Fruit fly (Drosophila melanogaster): ENCODE data around the gene dmrt99B.

DNA sequence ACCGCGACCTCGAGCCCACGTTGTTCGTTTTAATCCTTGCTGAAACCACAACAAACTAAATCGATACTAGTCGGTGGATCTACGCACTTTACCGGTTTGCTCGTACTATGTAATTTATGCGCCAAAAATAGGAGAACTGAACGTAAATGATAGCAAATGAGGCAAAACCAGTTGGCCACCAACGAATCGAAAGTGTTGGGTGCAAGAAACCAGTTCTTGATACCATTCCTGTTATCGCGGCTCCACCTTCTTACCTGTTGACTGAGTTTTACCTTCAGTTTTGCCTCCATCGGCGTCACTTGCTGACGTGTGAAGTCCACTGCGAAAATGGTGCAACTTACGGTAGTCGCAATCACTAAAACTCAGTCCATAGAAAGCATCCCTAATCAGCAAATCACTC is 47.7 kb downstream of the dmrt99B start:
- TF ChIP-seq Clk (GFP tag; optimal IDR thresholded peaks at IDR 0.05) = no peak
- TF ChIP-seq cnc (optimal IDR thresholded peaks at IDR 0.05) = no peak
- TF ChIP-seq toe (GFP tag; optimal IDR thresholded peaks at IDR 0.05) = no peak
- TF ChIP-seq CG33017 (tag; optimal IDR thresholded peaks at IDR 0.05) = no peak
- no peak for TF ChIP-seq CG7101 (tag; optimal IDR thresholded peaks at IDR 0.05)
- no peak for TF ChIP-seq bab1 (GFP tag; optimal IDR thresholded peaks at IDR 0.05)
- no peak for TF ChIP-seq cic (GFP tag; optimal IDR thresholded peaks at IDR 0.05)
- TF ChIP-seq ovo (GFP tag; optimal IDR thresholded peaks at IDR 0.05) = no peak

All from whole organism, adult.